Worm (Caenorhabditis elegans) whole organism, young adult: ENCODE results near the gene jtr-1.
A peak's percentile ranks its signal among the peaks of the same experiment; 100 is the strongest.

Experiments
- B0261.1 ChIP-seq: sonication (generic microtip); optimal IDR thresholded peaks from 2 replicates; lab custom pipeline; 2016; ENCODE audit warnings: mild to moderate bottlenecking, missing genetic modification characterization, moderate library complexity, missing compliant biosample characterization
- B0336.3 ChIP-seq: fragments of 200-800 bp; sonication (Bioruptor generic); IDR thresholded peaks from 2 replicates; pipeline ENCODE4 v1.3.6; 2022; ENCODE audit warnings: missing genetic modification characterization, missing compliant biosample characterization
- F49E8.2 ChIP-seq: sonication (generic microtip); optimal IDR thresholded peaks from 3 replicates; lab custom pipeline; 2017; ENCODE audit warnings: missing genetic modification characterization, mild to moderate bottlenecking, missing compliant biosample characterization, antibody characterized with exemption, moderate library complexity; ENCODE audit not compliant: insufficient read depth
- F57A8.1 ChIP-seq: fragments of 200-800 bp; sonication (Bioruptor generic); optimal IDR thresholded peaks from 2 replicates; lab custom pipeline; 2018; ENCODE audit warnings: mild to moderate bottlenecking, missing genetic modification characterization, moderate library complexity, missing compliant biosample characterization
- T07F8.4 ChIP-seq: sonication (generic microtip); optimal IDR thresholded peaks from 2 replicates; lab custom pipeline; 2016; ENCODE audit warnings: mild to moderate bottlenecking, missing genetic modification characterization, moderate library complexity, missing compliant biosample characterization
- Y56A3A.18 ChIP-seq: fragments of 200-800 bp; sonication (Bioruptor generic); IDR thresholded peaks from 2 replicates; pipeline ENCODE4 v1.3.6; 2022; ENCODE audit warnings: missing genetic modification reagents, missing genetic modification characterization, missing compliant biosample characterization
- Y95B8A.8 ChIP-seq: fragments of 200-800 bp; sonication (Bioruptor generic); IDR thresholded peaks from 2 replicates; pipeline ENCODE4 v1.3.6; 2022; ENCODE audit warnings: missing genetic modification reagents, missing genetic modification characterization, missing compliant biosample characterization
- akir-1 ChIP-seq: fragments of 200-800 bp; sonication (Bioruptor generic); optimal IDR thresholded peaks from 2 replicates; lab custom pipeline; 2018; ENCODE audit warnings: mild to moderate bottlenecking, missing genetic modification characterization, moderate library complexity, missing compliant biosample characterization
- ceh-27 ChIP-seq: fragments of 200-800 bp; sonication (Bioruptor generic); optimal IDR thresholded peaks from 2 replicates; lab custom pipeline; 2018; ENCODE audit warnings: mild to moderate bottlenecking, missing genetic modification characterization, moderate library complexity, missing compliant biosample characterization
- ceh-40 ChIP-seq: fragments of 200-800 bp; sonication (Bioruptor generic); IDR thresholded peaks from 2 replicates; pipeline ENCODE4 v1.3.6; 2022; ENCODE audit warnings: missing genetic modification characterization, missing compliant biosample characterization
- dpl-1 ChIP-seq: fragments of 150-350 bp; optimal IDR thresholded peaks from 2 replicates; lab custom pipeline; 2014; ENCODE audit warnings: missing biosample characterization, missing genetic modification reagents, missing genetic modification characterization
- efl-1 ChIP-seq: fragments of 150-350 bp; optimal IDR thresholded peaks from 2 replicates; lab custom pipeline; 2014; ENCODE audit warnings: missing biosample characterization, missing genetic modification reagents, missing genetic modification characterization
- egl-18 ChIP-seq: fragments of 200-800 bp; sonication (Bioruptor generic); IDR thresholded peaks from 2 replicates; pipeline ENCODE4 v1.3.6; 2022; ENCODE audit warnings: missing genetic modification reagents, missing genetic modification characterization, missing compliant biosample characterization
- fkh-3 ChIP-seq: sonication (generic microtip); optimal IDR thresholded peaks from 2 replicates; lab custom pipeline; 2016; ENCODE audit warnings: mild to moderate bottlenecking, missing genetic modification characterization, missing compliant biosample characterization
- hrde-1 ChIP-seq: sonication (generic microtip); optimal IDR thresholded peaks from 2 replicates; lab custom pipeline; 2016; ENCODE audit warnings: missing genetic modification characterization, mild to moderate bottlenecking, missing compliant biosample characterization, moderate library complexity, missing genotype, missing genetic modification reagents, borderline replicate concordance
- let-607 ChIP-seq, 2 experiments: fragments of 200-800 bp in 1 of 2; sonication (Bioruptor generic) in 1 of 2; sonication (generic microtip) in 1 of 2; optimal IDR thresholded peaks; 2 replicates each; lab custom pipeline; 2016 to 2018; ENCODE audit warnings: mild to moderate bottlenecking in 2 of 2, missing compliant biosample characterization in 2 of 2, missing genetic modification characterization in 2 of 2, moderate library complexity in 2 of 2, missing genotype in 1 of 2
- lsl-1 ChIP-seq: fragments of 200-800 bp; sonication (Bioruptor generic); optimal IDR thresholded peaks from 2 replicates; lab custom pipeline; 2018; ENCODE audit warnings: mild to moderate bottlenecking, missing genetic modification characterization, moderate library complexity, missing compliant biosample characterization
- madf-10 ChIP-seq: sonication (generic microtip); optimal IDR thresholded peaks from 2 replicates; lab custom pipeline; 2016; ENCODE audit warnings: mild to moderate bottlenecking, missing genetic modification characterization, missing compliant biosample characterization
- madf-3 ChIP-seq: fragments of 200-800 bp; sonication (Bioruptor generic); IDR thresholded peaks from 2 replicates; pipeline ENCODE4 v1.3.6; 2022; ENCODE audit warnings: missing genetic modification reagents, missing genetic modification characterization, missing compliant biosample characterization
- madf-6 ChIP-seq: fragments of 200-800 bp; sonication (Bioruptor generic); IDR thresholded peaks from 2 replicates; pipeline ENCODE4 v1.3.6; 2022; ENCODE audit warnings: missing genetic modification reagents, missing genetic modification characterization, missing compliant biosample characterization
- madf-8 ChIP-seq: fragments of 200-800 bp; sonication (Bioruptor generic); conservative IDR thresholded peaks from 2 replicates; pipeline ENCODE4 v1.3.6; 2022; ENCODE audit warnings: missing genetic modification reagents, missing genetic modification characterization, missing compliant biosample characterization
- mel-28 ChIP-seq: sonication (generic microtip); optimal IDR thresholded peaks from 2 replicates; lab custom pipeline; 2016; ENCODE audit warnings: borderline replicate concordance, mild to moderate bottlenecking, missing genetic modification characterization, missing compliant biosample characterization
- mes-4 ChIP-seq: sonication (generic microtip); optimal IDR thresholded peaks from 2 replicates; lab custom pipeline; 2016; ENCODE audit warnings: missing genotype, missing genetic modification characterization, missing compliant biosample characterization
- nhr-27 ChIP-seq: fragments of 200-800 bp; sonication (Bioruptor generic); optimal IDR thresholded peaks from 2 replicates; lab custom pipeline; 2018; ENCODE audit warnings: mild to moderate bottlenecking, missing genetic modification characterization, moderate library complexity, missing compliant biosample characterization
- nhr-80 ChIP-seq: sonication (generic microtip); optimal IDR thresholded peaks from 2 replicates; lab custom pipeline; 2016; ENCODE audit warnings: missing genetic modification characterization, missing compliant biosample characterization
- rpc-1 ChIP-seq, 2 experiments: fragments of 150-350 bp in 1 of 2; sonication (generic microtip) in 1 of 2; optimal IDR thresholded peaks; 2 replicates each; lab custom pipeline; 2014 to 2018; ENCODE audit warnings: missing biosample characterization in 1 of 2, missing genetic modification characterization in 1 of 2, missing genetic modification reagents in 1 of 2, missing genotype in 1 of 2
- sdz-38 ChIP-seq: sonication (generic microtip); optimal IDR thresholded peaks from 2 replicates; lab custom pipeline; 2016; ENCODE audit warnings: missing genotype, missing genetic modification characterization, missing compliant biosample characterization
- sptf-2 ChIP-seq: fragments of 200-800 bp; sonication (Bioruptor generic); optimal IDR thresholded peaks from 2 replicates; lab custom pipeline; 2018; ENCODE audit warnings: mild to moderate bottlenecking, missing genetic modification characterization, missing compliant biosample characterization
- tbp1 ChIP-seq: fragments of 200-800 bp; sonication (Bioruptor generic); optimal IDR thresholded peaks from 2 replicates; lab custom pipeline; 2018; ENCODE audit warnings: mild to moderate bottlenecking, missing genetic modification characterization, missing compliant biosample characterization
- tbx-9 ChIP-seq: sonication (generic microtip); optimal IDR thresholded peaks from 2 replicates; lab custom pipeline; 2016; ENCODE audit warnings: borderline replicate concordance, missing genetic modification characterization, inconsistent platforms, missing compliant biosample characterization
- ztf-18 ChIP-seq: sonication (generic microtip); optimal IDR thresholded peaks from 2 replicates; lab custom pipeline; 2016; ENCODE audit warnings: missing genotype, mild to moderate bottlenecking, missing genetic modification characterization, missing compliant biosample characterization
- ztf-3 ChIP-seq: fragments of 200-800 bp; sonication (Bioruptor generic); optimal IDR thresholded peaks from 2 replicates; lab custom pipeline; 2018; ENCODE audit warnings: mild to moderate bottlenecking, missing genetic modification characterization, missing compliant biosample characterization

Gene jtr-1

DNA sequence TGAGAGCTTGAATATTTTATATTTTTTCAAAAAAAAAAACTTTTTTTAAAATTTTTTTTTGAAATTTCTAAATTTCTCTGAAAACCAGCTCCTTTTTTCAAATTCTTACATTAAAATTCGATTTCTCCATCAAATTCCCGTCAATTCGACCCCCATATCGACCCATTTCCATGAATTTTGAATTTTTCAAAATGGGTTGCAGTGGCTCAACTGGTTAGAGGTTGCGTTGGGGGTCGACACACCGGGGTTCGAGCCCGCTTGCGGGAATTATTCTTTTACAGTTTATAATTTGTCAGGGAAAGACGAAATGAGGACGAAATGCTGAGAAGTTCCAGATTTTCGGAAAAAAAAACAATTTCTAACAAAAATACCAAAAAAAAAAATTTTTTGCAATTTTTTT, 26.7 kb upstream of the jtr-1 start:
- TF ChIP-seq rpc-1 (optimal IDR thresholded peaks at IDR 0.05; lab: Kevin White, UChicago) (peak; percentile 27), rpc-1 (tag; optimal IDR thresholded peaks at IDR 0.05; lab: Kevin White, UChicago) (peak; percentile 68), B0261.1 (tag; lab: Kevin White, UChicago) (peak; percentile 42), nhr-27 (no peak), tbp1 (peak; percentile 80)
- TF ChIP-seq, all 124 proteins: peak for 3

DNA sequence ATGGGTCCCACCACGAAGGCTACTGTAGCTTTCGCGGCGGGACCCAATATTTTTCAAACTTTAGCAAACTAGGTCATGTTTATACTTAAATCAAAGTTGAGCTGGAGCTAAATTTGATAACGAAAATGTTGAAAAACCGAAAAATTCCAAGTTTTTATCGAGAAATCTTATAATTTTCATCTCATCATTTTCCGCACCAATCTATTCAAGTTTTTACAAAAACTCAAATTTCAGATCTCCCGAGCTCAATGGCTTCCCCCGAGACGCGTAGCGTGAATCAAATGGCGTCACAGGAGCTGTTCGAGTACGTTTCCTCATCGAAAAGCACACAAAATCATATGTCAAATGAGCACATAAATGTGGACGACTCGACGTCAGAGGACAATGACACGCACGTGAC, 22.8 kb upstream of the jtr-1 start:
- TF ChIP-seq Y95B8A.8 (GFP tag; lab: Robert Waterston, UW) (no peak), mes-4 (tag; lab: Kevin White, UChicago) (no peak), efl-1 (GFP tag; lab: Kevin White, UChicago) (no peak), madf-6 (GFP tag; lab: Robert Waterston, UW) (no peak), dpl-1 (GFP tag; lab: Kevin White, UChicago) (no peak), ceh-27 (GFP tag; lab: Kevin White, UChicago) (no peak), sptf-2 (GFP tag; lab: Kevin White, UChicago) (no peak)

DNA sequence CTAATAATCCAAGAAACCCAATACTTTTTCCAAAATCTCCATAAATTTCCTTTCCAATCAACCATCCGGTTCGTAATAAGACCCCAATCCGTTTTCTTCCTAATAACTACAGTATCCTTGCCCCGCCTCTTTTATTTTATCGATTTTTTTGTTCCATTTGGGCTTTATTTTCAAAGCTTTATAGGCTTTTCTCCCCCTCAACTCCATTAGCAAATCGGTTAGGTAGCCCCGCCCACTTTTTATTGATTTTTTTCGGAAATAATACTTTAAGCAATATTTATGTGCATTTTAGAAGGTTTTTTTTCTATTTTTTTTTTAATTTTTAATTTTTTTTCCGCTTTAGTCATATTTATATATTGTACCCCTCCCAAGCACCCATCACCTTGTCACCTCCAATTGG, 20.7 kb upstream of the jtr-1 start:
- TF ChIP-seq let-607 (tag; optimal IDR thresholded peaks at IDR 0.05; lab: Kevin White, UChicago), result no peak
- no peak for TF ChIP-seq Y56A3A.18
- no peak for TF ChIP-seq madf-10 (tag; lab: Kevin White, UChicago)
- no peak for TF ChIP-seq egl-18 (GFP tag; lab: Robert Waterston, UW)
- TF ChIP-seq efl-1 (GFP tag; lab: Kevin White, UChicago), result no peak
- TF ChIP-seq tbp1, result no peak
- no peak for TF ChIP-seq ztf-3 (GFP tag; lab: Kevin White, UChicago)
- TF ChIP-seq fkh-3 (tag; lab: Kevin White, UChicago), result no peak
- no peak for TF ChIP-seq ztf-18
- TF ChIP-seq T07F8.4, result no peak
- no peak for TF ChIP-seq hrde-1
- TF ChIP-seq B0336.3 (GFP tag; lab: Robert Waterston, UW), result no peak
- no peak for TF ChIP-seq madf-3 (GFP tag; lab: Robert Waterston, UW)
- no peak for TF ChIP-seq sdz-38 (tag; lab: Kevin White, UChicago)
- no peak for TF ChIP-seq lsl-1
- no peak for TF ChIP-seq F49E8.2 (tag; lab: Kevin White, UChicago)

- TF ChIP-seq tbx-9 (tag; lab: Kevin White, UChicago), result no peak
- no peak for TF ChIP-seq akir-1 (GFP tag; lab: Kevin White, UChicago)
- TF ChIP-seq ceh-40 (GFP tag; lab: Robert Waterston, UW), result no peak
- TF ChIP-seq madf-8 (GFP tag; lab: Robert Waterston, UW), result no peak
- no peak for TF ChIP-seq nhr-27
- no peak for TF ChIP-seq F57A8.1
Observed at ce11 chrIV:1403960-1404359, 16.8 kb upstream of the jtr-1 start.

DNA sequence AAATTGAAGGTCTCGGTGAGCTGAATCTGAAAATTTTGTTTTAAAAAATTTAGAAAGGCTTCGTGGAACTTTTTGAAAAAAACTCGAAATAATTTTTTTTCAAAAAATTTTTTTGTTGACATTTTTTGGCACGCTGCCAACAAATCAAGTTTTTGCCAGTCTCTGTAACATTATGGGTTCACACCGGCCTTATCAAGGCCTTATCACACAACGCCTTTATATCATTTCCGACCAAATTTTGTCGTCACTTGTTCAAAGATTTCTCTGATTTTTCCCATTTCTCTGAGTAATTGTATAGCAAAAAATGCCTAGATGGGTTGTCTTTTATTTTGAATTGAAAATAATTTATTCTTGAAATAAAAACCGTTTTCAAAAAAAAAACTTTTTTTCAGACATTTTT, 14.9 kb upstream of the jtr-1 start:
- TF ChIP-seq nhr-80 (peak; percentile 26), mel-28 (tag; lab: Kevin White, UChicago) (no peak)
